Fruit fly (Drosophila melanogaster) S2 (cell line): Measurements from ENCODE around the gene CG15330.

ENCODE experiments used
- CG8478 ChIP-seq: fragments of >200 bp; optimal IDR thresholded peaks from 2 replicates; lab custom pipeline; 2018
- CTCF ChIP-seq, 2 experiments: fragments of >200 bp; optimal IDR thresholded peaks; 2 replicates each; lab custom pipeline; 2018

CG15330 gene

DNA sequence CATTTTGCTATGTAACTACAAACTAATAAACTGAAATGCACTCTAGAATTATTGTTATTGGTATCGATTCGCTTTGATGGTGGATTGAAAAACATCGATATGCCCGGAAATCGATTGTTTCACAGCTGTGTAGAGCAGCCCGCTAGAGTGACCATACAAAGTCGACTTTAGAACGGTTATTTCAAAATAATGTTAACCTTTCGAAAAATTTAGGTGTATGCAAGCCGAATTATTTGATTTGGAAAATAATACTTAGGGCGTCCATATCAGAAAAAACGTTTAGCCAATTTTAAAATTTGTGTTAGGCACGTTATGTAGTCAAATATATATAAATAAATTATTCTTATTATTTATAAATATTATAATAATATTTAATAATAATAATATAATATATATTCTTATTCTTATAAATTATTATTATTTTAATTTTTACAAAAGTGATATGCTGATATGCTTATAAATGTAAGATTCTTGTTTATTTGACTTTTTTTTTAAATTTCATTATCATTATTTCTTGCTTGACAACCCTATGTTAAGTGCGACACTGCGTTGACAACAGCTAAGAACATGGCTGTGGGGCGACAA, 12.4 kb downstream of the CG15330 start, which contains the start of gene sws:
Gene sws (minus strand): TSS at position 22 of the 585 bp plus-strand sequence.
- TF ChIP-seq CTCF (optimal IDR thresholded peaks at IDR 0.05; lab: Kevin White, UChicago) (no peak), CG8478 (lab: Kevin White, UChicago) (no peak)

DNA sequence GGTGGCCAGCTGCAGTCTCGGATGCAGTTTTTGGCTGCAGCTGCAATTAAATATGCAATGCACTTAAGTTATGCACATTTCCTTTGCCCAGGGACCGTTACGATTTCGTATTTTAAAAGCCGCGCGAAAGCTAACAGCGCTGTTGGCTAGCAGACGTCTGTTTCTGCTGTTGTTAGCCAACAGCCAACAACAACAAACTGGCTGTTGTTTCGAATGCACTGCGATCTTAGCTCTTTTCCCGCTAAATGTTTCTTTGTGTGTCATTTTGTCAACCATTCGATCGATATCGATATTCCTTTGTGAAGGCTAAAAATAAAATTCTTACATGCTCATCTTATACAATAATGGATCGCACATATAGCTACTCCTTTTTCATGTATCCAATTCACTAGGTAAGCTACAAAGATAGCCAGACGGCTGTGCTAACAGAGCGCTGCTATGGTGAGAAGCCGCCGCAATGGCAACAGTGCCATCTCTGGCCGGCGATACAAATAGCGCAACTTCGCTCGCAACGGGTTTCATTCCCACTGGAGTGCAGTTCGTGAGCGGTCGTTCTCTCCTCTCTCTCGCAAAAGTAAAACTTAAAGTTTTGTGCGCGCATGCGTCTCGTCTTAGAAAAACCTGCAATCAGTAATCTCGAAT, 13.4 kb downstream of the CG15330 start:
- TF ChIP-seq CTCF (optimal IDR thresholded peaks at IDR 0.05; lab: Kevin White, UChicago) (no peak), CG8478 (lab: Kevin White, UChicago) (no peak)

DNA sequence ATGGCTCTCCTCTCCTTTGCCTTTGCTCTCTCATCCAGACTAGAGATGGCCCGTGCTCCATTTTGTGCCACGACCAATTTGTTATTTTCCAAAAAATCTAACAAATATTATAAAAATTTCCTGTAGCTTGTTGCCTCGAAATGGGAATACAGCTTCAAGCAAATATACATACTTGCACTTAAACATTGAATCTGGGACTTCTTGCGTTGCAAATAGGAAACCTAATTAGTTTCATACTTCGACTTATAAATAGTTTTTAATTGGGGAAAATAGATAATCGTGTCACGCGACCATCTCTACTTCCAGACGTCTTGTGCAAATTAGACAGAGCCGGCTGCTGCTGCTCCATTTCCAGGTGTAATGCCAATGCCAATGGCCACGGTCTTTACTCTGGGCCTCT, 14.5 kb downstream of the CG15330 start:
- TF ChIP-seq CG8478 (lab: Kevin White, UChicago) (no peak), CTCF (optimal IDR thresholded peaks at IDR 0.05; lab: Kevin White, UChicago) (no peak)

DNA sequence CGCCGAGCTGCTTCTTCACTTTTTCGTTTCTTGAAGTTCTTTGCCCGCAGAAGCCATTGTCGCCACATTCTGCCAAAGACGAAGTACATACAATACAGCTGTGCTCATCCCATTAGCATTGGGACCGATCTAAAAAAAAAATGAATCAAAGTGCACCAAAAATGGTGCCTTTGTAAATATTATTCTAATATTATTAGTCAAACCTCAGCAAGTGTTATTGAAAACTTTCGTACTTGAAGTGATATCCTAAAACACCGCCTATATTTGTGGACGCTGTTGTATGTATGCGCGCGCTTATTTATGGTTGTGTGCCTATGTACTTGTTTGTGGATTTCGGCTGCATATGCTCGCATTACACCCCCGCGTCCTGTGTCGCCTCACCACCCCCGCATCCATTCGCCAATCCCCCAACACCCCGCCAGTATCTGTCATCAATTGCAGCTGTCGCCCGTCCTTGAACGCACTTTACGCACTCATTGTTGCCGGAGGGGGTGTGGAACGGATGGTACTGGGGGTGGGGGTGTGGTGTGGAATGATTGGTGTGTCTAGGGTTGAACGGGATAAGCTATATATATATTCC, 16.6 kb downstream of the CG15330 start:
- TF ChIP-seq CG8478 (lab: Kevin White, UChicago) (no peak), CTCF (optimal IDR thresholded peaks at IDR 0.05; lab: Kevin White, UChicago) (no peak)

DNA sequence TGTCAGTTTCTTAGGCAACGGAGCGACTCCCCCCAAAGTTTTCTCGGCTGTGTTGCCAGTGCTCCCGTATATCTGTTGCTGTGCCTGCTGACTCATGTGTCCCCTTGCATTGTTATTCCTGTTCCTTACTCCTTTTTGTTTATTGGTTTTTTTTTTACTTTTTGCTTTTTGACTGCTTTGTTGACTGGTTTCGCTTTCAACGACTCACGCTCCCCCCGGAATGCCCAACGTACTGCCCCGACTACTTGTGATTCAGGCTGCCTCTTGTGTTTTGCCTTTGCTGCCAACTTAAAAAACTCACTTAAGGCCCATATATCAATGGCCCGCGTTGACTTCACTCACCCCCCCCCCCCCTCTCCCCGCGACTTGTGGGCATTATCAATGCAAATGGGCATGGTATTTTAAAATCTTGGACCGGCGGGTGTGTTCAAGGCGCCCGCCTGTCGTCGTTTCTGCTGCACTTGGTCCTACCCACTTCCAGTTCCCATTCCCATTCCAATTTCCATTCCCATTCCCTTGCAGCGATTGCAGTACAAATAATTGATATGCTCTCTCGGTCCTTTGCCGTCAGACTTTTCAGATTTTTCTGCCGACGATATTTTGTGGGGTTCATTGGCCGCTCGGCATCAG, 17.6 kb downstream of the CG15330 start:
- no peak for TF ChIP-seq CG8478 (lab: Kevin White, UChicago)
- TF ChIP-seq CTCF (optimal IDR thresholded peaks at IDR 0.05; lab: Kevin White, UChicago): no peak

DNA sequence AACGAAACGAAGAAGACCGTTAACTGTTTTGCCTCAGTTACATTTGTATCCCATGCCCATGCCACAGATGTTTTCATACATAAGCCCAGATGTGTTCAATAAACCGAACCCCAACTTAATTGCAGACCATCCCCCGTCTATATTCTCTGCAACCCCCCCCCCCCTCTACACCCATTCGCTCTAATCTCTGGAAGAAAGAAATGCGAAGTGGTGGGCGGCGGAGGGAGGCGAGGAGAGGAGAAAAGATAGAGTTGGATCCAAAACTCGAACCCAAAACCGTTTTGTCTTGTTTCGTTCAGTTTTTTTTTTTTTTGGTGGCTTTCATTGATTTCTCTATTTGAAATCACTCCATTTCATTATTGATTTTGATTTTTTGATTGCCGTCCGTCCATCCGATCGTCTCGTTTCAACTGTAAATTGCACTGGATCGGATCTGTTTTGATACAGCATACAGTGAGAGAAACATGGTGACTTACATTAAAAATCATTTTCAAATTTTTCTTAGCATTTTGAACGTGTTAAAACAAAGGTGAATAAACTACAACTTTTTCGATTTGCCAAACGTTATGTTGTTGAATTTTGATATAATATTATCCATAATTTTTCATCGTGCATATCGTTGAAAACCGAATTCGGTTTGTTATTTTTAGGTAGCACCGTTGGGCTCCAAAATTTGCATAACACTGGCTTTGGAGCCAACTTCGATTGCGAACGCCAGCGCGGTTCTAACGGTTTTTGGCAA, 19.8 kb downstream of the CG15330 start:
- no peak for TF ChIP-seq CTCF (optimal IDR thresholded peaks at IDR 0.05; lab: Kevin White, UChicago)
- no peak for TF ChIP-seq CG8478 (lab: Kevin White, UChicago)

DNA sequence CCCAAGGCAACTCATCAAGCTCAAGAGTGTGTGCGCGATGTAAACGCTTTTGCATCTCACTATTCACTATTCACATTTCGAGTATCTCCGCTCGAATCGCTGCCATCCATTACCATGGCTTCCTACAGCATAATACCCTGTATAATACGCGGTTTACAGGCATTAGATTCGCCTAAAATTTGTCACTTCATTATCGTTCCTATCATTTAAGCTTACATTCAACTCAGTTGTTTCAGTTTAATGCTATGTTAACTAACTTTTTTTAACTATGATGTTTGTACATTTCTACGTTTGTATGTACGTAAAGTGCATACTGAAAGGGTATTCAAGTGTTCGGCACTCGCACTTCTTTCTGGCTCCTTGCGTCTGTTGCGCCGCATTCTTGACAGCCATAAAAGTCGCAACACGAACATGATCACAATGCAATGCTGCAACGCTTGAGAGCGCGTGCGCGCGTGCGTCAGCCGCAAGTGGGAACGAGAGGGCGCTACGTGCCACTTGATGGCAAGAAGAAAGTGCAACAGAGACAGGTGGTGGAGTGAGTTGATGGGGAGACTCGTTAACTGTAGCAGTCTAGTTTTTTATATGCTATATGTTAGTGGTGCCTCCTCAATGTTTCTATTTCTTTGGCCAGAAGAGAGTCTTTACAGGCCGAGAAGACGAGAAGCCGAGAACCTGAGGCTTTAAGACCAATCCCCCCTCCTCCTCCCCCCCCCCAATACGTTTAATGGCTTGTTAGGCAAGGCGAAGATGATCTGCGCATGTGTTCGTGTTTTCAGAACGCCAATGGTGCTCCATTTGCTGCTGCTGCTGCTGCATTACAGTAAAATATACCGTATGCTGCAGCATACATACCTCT, 21.3 kb downstream of the CG15330 start:
- TF ChIP-seq CTCF (optimal IDR thresholded peaks at IDR 0.05; lab: Kevin White, UChicago): no peak

DNA sequence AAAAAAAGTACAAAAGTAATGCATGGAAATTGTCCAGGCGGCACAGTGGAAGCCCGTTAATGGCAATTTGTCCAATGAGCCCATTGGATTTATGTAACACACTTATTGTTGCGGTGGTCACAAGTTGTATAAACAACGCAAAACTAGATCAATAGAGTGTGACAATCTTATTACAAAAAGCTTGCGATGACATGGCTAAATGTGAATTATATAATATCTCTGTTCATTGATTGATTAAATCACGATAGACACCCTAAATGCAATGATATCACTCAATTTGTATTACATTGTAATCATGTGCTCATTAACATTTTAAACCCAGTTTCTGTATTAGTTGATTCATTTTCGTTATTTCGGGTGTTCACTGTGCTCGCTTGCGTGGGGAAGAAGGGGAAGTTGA, 22.2 kb downstream of the CG15330 start:
- TF ChIP-seq CTCF (optimal IDR thresholded peaks at IDR 0.05; lab: Kevin White, UChicago): no peak
- no peak for TF ChIP-seq CG8478 (lab: Kevin White, UChicago)

DNA sequence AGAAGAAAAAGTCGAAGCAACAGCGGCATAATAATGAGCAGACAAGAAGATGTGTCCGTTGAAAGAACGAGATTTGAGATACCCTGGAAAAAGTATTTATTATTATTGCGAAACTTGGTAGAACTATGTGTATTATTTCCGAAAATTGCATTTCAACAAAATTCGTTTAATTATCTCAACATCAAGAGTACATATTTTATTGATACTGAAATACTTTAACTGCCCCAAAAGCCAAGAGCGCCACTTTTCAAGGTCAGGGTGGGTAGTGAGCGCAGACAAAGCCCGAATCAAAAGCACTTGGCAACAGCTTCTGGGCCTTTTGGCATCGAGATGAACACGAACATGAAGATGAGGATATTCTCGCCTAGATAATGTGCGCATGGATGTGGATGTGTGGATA, 23.3 kb downstream of the CG15330 start:
- no peak for TF ChIP-seq CG8478 (lab: Kevin White, UChicago)
- TF ChIP-seq CTCF (optimal IDR thresholded peaks at IDR 0.05; lab: Kevin White, UChicago): no peak

DNA sequence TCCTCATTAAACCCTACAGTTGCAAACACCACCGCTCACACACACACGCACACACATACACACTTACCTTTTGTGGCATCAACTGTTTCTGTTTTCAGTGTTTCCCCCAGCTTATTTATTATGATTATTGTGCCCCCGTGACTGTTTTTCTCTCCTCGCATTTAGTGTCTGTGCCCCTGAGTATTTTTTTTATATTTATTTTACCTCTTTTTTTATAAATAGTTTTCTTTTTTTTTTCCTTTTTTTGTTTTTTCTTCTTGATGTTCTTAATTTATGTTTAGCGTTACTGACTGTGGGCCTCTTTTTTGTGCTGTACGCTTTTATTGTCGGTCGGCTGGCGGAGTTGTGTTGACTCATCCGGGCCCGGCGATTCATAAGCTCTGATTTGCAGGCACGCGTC, 24.9 kb downstream of the CG15330 start:
- TF ChIP-seq CG8478 (lab: Kevin White, UChicago) (no peak), CTCF (optimal IDR thresholded peaks at IDR 0.05; lab: Kevin White, UChicago) (no peak)

DNA sequence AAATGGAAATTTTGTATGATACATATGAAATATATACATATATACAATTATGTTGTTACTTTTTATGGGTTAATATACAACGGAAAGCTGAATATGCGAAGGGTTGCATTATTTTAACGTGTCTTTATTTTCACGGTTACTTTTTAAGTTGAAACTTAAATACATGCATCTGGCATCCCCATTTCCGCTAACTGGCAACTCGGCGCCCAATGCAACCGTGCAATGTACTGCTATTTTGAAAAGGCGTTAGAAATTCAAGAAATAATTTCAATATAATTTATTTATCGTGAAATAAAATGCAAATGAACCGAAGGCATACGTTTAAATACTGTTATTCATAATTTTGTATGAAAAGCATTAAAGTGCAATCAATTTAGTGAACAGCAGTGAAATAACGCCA, 30.7 kb downstream of the CG15330 start:
- TF ChIP-seq CG8478 (lab: Kevin White, UChicago) (no peak), CTCF (optimal IDR thresholded peaks at IDR 0.05; lab: Kevin White, UChicago) (no peak)

DNA sequence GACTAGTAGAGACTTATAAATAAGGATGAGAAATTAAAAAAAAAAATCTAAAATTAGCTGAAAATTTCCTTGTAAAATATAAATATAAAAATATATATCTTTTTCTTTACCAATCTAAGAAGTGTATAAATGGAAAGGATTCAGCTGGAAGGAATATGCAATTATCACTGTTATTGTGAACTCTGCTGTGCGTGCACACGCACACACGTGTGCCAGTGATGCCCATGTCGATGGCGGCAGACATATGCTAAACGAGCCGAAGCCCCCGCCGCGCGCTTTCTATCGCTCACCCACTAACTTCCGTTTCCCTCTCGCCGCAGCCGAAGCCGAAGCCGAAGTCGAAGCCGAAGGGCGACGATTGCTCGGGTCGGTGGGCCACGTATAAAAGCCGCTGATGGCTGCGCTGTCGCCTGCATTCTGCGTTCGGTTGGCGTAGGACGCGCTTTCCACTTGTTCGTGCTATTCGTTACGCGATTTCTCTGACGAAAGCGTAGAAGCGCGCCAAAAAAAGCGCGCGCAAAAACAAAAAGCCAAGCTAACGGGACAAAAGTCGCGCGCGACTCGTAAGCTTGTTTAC, 39.4 kb downstream of the CG15330 start, which contains the start of gene Tbh:
Gene Tbh (plus strand): TSS at position 527 of the 577 bp plus-strand sequence.
- TF ChIP-seq CTCF (optimal IDR thresholded peaks at IDR 0.05; lab: Kevin White, UChicago) (no peak), CG8478 (lab: Kevin White, UChicago) (no peak)
